Worm (Caenorhabditis elegans) whole organism, midembryonic: ENCODE measurements around the gene mam-4.

Experiments used
- T22C8.4 ChIP-seq: fragments of 200-800 bp; sonication (Bioruptor generic); IDR thresholded peaks from 2 replicates; pipeline ENCODE4 v1.3.6; 2022; ENCODE audit warnings: missing genetic modification characterization, missing compliant biosample characterization
- cog-1 ChIP-seq: sonication (generic microtip); optimal IDR thresholded peaks from 2 replicates; lab custom pipeline; 2016; ENCODE audit warnings: missing genetic modification characterization, missing compliant biosample characterization
- flt-1 ChIP-seq: fragments of 200-800 bp; sonication (Bioruptor generic); IDR thresholded peaks from 2 replicates; pipeline ENCODE4 v1.3.6; 2022; ENCODE audit warnings: missing genetic modification characterization, missing compliant biosample characterization
- klf-2 ChIP-seq: fragments of 200-800 bp; sonication (Bioruptor generic); conservative IDR thresholded peaks from 2 replicates; pipeline ENCODE4 v1.3.6; 2022; ENCODE audit warnings: missing genetic modification reagents, missing genetic modification characterization, missing compliant biosample characterization
- med-1 ChIP-seq: sonication (generic microtip); optimal IDR thresholded peaks from 2 replicates; lab custom pipeline; 2017; ENCODE audit warnings: missing genetic modification characterization, mild to moderate bottlenecking, missing compliant biosample characterization, antibody characterized with exemption, missing genetic modification reagents; ENCODE audit not compliant: insufficient read depth
- ref-1 ChIP-seq: fragments of 200-800 bp; sonication (Bioruptor generic); conservative IDR thresholded peaks from 2 replicates; pipeline ENCODE4 v1.3.6; 2022; ENCODE audit warnings: missing genetic modification reagents, missing genetic modification characterization, missing compliant biosample characterization
- tab-1 ChIP-seq: fragments of 200-800 bp; sonication (Bioruptor generic); IDR thresholded peaks from 2 replicates; pipeline ENCODE4 v1.3.6; 2022; ENCODE audit warnings: missing genetic modification characterization, missing compliant biosample characterization
- ztf-23 ChIP-seq: fragments of 200-800 bp; sonication (Bioruptor generic); IDR thresholded peaks from 2 replicates; pipeline ENCODE4 v1.3.6; 2022; ENCODE audit warnings: missing genetic modification reagents, missing genetic modification characterization, missing compliant biosample characterization
- ztf-29 ChIP-seq: fragments of 200-800 bp; sonication (Bioruptor generic); IDR thresholded peaks from 2 replicates; pipeline ENCODE4 v1.3.6; 2022; ENCODE audit warnings: missing genetic modification reagents, missing genetic modification characterization, missing compliant biosample characterization

Gene mam-4

DNA sequence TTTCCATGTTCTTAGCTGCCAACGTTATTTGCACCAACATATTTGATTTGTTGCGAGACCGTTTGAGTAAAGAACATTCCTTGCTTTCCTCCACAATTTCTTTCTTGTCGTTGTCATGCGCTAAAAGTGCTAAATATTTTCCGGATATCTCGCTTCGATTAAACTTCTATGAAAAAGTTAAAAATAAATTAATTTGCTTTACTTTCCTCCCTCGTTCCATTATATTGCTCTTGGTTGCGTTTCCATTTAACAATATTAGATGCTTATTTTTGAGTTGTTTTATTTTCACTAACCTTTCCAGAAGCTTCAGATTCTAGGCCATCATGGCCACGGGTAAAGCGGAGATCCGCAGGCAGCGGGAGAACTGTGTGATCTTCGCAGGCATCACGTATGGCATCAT, 6.4 kb upstream of the mam-4 start, which contains the start of gene pgap-1:
Gene pgap-1, plus strand, starts transcription at position 301 of the 400 bp plus-strand sequence.
- TF ChIP-seq ztf-23 (GFP tag; lab: Robert Waterston, UW): no peak
- TF ChIP-seq klf-2 (GFP tag; lab: Robert Waterston, UW): no peak
- no peak for TF ChIP-seq flt-1
- TF ChIP-seq T22C8.4 (GFP tag; lab: Robert Waterston, UW): no peak
- TF ChIP-seq cog-1 (tag; lab: Kevin White, UChicago): no peak
- TF ChIP-seq med-1 (GFP tag; lab: Kevin White, UChicago): no peak
- TF ChIP-seq ref-1 (GFP tag; lab: Robert Waterston, UW): no peak
- no peak for TF ChIP-seq tab-1 (GFP tag; lab: Robert Waterston, UW)
- TF ChIP-seq ztf-29 (GFP tag; lab: Robert Waterston, UW): no peak

DNA sequence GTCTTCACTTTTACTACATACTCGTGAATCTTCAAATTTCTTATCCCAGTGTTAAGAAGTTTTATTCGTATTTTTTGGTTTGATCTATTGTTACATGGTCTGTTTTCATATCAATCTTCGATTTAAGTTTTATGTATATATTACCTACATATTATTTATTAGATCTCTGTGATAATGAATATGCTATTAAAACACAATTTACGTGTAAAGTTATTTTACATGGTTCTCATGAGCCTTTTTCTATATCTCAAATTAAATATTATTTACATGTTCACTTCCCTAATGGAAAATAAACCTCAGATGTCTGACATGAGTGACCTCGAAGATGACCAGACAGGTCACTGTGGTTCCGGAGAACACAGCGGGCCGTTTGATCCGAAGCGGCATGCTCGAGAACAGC, 3.4 kb upstream of the mam-4 start, which contains the start of gene mxl-1:
Gene mxl-1, plus strand, starts transcription at position 301 of the 400 bp plus-strand sequence.
- no peak for TF ChIP-seq T22C8.4 (GFP tag; lab: Robert Waterston, UW)
- no peak for TF ChIP-seq ztf-29 (GFP tag; lab: Robert Waterston, UW)
- no peak for TF ChIP-seq ref-1 (GFP tag; lab: Robert Waterston, UW)
- TF ChIP-seq flt-1: no peak
- no peak for TF ChIP-seq ztf-23 (GFP tag; lab: Robert Waterston, UW)
- no peak for TF ChIP-seq med-1 (GFP tag; lab: Kevin White, UChicago)
- TF ChIP-seq tab-1 (GFP tag; lab: Robert Waterston, UW): no peak
- TF ChIP-seq cog-1 (tag; lab: Kevin White, UChicago): no peak
- TF ChIP-seq klf-2 (GFP tag; lab: Robert Waterston, UW): no peak

DNA sequence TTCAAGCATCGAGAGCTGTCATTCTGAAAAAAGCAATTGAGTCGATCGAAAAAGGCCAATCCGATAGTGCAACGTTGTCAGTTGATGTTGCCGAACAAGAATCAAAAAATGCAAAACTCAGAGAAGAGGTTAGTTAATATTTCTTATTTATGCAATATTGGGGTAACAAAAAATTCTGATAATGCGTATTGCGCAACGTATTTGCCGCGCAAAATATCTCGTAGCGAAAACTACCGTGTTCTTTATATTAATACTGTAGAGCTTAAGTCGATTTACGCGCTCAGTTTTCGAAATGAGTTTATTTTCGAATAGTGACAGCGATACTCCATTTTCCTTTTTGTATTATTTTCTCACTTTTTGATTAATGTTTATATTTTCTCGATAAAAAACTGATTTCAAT, 2.9 kb upstream of the mam-4 start:
- TF ChIP-seq klf-2 (GFP tag; lab: Robert Waterston, UW): no peak
- TF ChIP-seq ref-1 (GFP tag; lab: Robert Waterston, UW): no peak
- TF ChIP-seq ztf-29 (GFP tag; lab: Robert Waterston, UW): no peak
- no peak for TF ChIP-seq cog-1 (tag; lab: Kevin White, UChicago)
- TF ChIP-seq med-1 (GFP tag; lab: Kevin White, UChicago): no peak
- TF ChIP-seq flt-1: no peak
- TF ChIP-seq tab-1 (GFP tag; lab: Robert Waterston, UW): no peak
- no peak for TF ChIP-seq T22C8.4 (GFP tag; lab: Robert Waterston, UW)
- TF ChIP-seq ztf-23 (GFP tag; lab: Robert Waterston, UW): no peak

DNA sequence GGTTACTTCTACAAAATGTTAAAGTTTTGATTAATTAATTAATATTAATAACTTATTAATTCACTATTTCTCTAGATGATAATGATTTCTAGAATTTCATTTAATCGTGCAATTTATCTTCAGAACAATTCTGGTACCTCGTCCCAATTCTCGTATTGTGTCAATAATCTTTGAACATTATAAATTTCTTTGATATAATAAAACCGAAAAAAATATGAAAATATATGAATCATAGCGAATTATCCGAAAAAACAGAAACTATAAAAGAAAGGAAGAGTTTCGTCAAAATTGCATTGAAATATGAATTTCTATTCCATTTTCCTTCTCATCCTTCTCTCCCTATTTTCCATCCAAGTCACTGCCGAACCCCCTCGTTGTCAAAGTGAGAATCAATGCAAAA, 2.8 kb downstream of the mam-4 start, which contains the start of gene T19B10.12:
Gene T19B10.12, plus strand, starts transcription at position 301 of the 400 bp plus-strand sequence.
- no peak for TF ChIP-seq T22C8.4 (GFP tag; lab: Robert Waterston, UW)
- TF ChIP-seq cog-1 (tag; lab: Kevin White, UChicago): no peak
- TF ChIP-seq ztf-23 (GFP tag; lab: Robert Waterston, UW): no peak
- TF ChIP-seq klf-2 (GFP tag; lab: Robert Waterston, UW): no peak
- no peak for TF ChIP-seq ztf-29 (GFP tag; lab: Robert Waterston, UW)
- no peak for TF ChIP-seq flt-1
- TF ChIP-seq med-1 (GFP tag; lab: Kevin White, UChicago): no peak
- TF ChIP-seq ref-1 (GFP tag; lab: Robert Waterston, UW): no peak
- TF ChIP-seq tab-1 (GFP tag; lab: Robert Waterston, UW): no peak

DNA sequence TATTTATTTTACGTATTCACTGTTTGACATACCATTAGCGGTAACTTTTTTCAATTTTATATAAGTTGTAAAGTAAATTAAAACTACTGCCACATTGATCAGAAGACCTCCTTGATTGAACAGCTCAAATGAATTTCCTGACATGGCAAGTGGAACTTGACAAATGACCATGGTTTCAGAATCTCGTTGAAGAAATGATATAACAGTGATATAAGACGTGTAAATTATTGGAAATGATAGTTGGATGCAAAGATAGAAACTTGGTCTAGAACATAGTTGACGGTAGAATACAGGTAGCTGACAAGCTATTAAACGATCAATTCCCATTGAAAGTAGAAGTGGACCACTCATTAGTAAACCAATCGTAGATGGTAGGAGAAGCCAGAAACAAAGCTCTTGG, 3.9 kb downstream of the mam-4 start:
- no peak for TF ChIP-seq T22C8.4 (GFP tag; lab: Robert Waterston, UW)
- TF ChIP-seq tab-1 (GFP tag; lab: Robert Waterston, UW): no peak
- TF ChIP-seq klf-2 (GFP tag; lab: Robert Waterston, UW): no peak
- TF ChIP-seq cog-1 (tag; lab: Kevin White, UChicago): no peak
- TF ChIP-seq ref-1 (GFP tag; lab: Robert Waterston, UW): no peak
- TF ChIP-seq ztf-29 (GFP tag; lab: Robert Waterston, UW): no peak
- TF ChIP-seq med-1 (GFP tag; lab: Kevin White, UChicago): no peak
- no peak for TF ChIP-seq flt-1
- TF ChIP-seq ztf-23 (GFP tag; lab: Robert Waterston, UW): no peak

DNA sequence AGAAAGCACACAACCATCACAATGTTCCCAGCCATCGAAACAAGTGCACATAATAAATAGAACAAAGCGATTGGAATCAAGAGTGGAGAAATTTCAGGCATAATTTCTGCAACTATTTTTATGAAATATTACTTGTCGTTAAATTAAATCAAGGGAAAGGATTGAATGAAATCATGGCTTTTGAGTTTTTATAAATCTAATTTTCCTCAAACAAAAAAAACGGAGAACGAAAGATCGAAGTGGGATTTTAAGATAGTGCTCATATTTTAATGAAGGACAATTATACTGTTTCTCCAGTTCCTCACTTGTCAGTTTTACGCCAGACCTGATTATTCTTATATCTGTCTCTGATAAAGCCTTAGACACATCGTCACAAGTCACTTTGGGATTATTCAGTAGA, 4.5 kb downstream of the mam-4 start, which contains the start of gene srsx-33:
Gene srsx-33, minus strand, starts transcription at position 101 of the 400 bp plus-strand sequence.
- TF ChIP-seq klf-2 (GFP tag; lab: Robert Waterston, UW) (no peak), flt-1 (no peak), ref-1 (GFP tag; lab: Robert Waterston, UW) (no peak), tab-1 (GFP tag; lab: Robert Waterston, UW) (no peak), T22C8.4 (GFP tag; lab: Robert Waterston, UW) (no peak), cog-1 (tag; lab: Kevin White, UChicago) (no peak), ztf-29 (GFP tag; lab: Robert Waterston, UW) (no peak), med-1 (GFP tag; lab: Kevin White, UChicago) (no peak), ztf-23 (GFP tag; lab: Robert Waterston, UW) (no peak)

DNA sequence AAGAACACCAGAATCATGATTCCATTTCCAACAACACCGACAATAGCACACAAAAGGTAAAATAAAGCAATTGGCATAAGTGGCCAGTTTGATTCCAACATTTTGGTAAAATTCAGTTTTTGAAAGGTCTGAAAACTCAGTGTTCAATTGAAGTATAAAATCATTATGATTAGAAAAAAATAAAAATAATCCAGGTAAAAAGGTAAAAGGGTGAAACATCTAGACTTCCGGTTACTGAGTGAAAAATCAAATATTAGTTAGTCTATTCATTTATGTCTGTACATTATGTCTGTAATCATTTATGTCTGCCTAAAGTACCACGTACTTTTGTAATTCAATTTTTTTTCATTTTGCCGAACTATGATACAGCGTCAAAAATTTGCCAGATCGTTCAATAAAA, 7.0 kb downstream of the mam-4 start, which contains the start of gene srsx-31:
Gene srsx-31, minus strand, starts transcription at position 101 of the 400 bp plus-strand sequence.
- TF ChIP-seq ztf-23 (GFP tag; lab: Robert Waterston, UW): no peak
- TF ChIP-seq ztf-29 (GFP tag; lab: Robert Waterston, UW): no peak
- TF ChIP-seq cog-1 (tag; lab: Kevin White, UChicago): no peak
- no peak for TF ChIP-seq klf-2 (GFP tag; lab: Robert Waterston, UW)
- no peak for TF ChIP-seq tab-1 (GFP tag; lab: Robert Waterston, UW)
- TF ChIP-seq flt-1: no peak
- no peak for TF ChIP-seq T22C8.4 (GFP tag; lab: Robert Waterston, UW)
- no peak for TF ChIP-seq med-1 (GFP tag; lab: Kevin White, UChicago)
- no peak for TF ChIP-seq ref-1 (GFP tag; lab: Robert Waterston, UW)

DNA sequence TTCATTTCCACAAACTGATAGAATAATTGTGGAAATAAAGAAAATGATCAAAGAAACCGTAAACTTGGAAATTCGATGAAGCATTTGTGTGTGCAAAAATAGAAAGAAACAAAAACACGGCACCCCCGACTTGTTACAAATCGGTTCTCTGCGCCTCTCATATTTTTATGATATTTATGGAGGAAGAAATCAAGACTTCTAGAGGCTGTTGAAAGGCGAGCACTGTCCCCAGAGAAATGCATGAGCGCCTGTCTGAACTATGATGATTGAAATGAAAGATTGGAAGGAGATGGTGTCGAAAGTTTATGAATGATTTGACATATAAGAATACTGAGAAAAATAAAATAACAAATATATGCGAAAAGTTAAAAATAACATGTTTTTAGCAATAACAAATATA, 10.9 kb downstream of the mam-4 start, which contains the start of gene lgc-36:
Gene lgc-36, minus strand, starts transcription at position 101 of the 400 bp plus-strand sequence.
- TF ChIP-seq tab-1 (GFP tag; lab: Robert Waterston, UW): no peak
- TF ChIP-seq flt-1: no peak
- no peak for TF ChIP-seq T22C8.4 (GFP tag; lab: Robert Waterston, UW)
- TF ChIP-seq ztf-29 (GFP tag; lab: Robert Waterston, UW): no peak
- TF ChIP-seq ref-1 (GFP tag; lab: Robert Waterston, UW): no peak
- TF ChIP-seq cog-1 (tag; lab: Kevin White, UChicago): no peak

DNA sequence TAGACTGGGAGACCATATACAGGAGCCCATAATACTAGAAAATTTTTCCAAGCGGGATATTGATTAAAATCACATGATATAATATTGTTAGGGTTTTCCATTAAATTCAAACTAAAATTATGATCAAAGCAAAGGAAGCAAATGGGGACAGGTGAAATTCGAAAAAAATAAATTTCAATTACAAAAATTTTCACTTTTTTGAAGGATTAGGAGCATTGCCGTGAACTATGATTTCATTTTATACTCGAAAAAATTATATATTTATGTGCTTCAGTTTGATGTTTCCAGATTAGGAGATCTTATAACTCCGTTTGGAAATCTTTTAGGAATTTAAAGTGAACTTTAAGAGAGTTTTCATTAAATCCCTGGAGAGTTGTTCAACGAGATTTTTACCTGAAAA, 12.7 kb downstream of the mam-4 start, which contains the start of gene F07B10.7:
Gene F07B10.7, minus strand, starts transcription at position 101 of the 400 bp plus-strand sequence.
- TF ChIP-seq ztf-29 (GFP tag; lab: Robert Waterston, UW) (no peak), ref-1 (GFP tag; lab: Robert Waterston, UW) (no peak), med-1 (GFP tag; lab: Kevin White, UChicago) (no peak)
